Fruit fly (Drosophila melanogaster): Measurements from ENCODE around the gene CG32228.

Gene CG32228

dm6 chr3L:20247513-20248173 is 18.0 kb upstream of the CG32228 start, which contains the start of gene rdgC (continued):
- peak; percentile 84 for TF ChIP-seq GATAe (GFP tag; conservative IDR thresholded peaks at IDR 0.05)
- no peak for TF ChIP-seq inv (GFP tag; IDR thresholded peaks at IDR 0.05; ENCODE audit: partially characterized antibody)
- TF ChIP-seq Bgb (GFP tag; IDR thresholded peaks at IDR 0.05; ENCODE audit: partially characterized antibody): peak; percentile 11; the same call in 1 of the 2 replicates
- TF ChIP-seq jing (GFP tag; optimal IDR thresholded peaks at IDR 0.05): peak; percentile 93
- TF ChIP-seq slou (GFP tag; optimal IDR thresholded peaks at IDR 0.05): peak; percentile 92
- peak; percentile 95 for TF ChIP-seq ATbp (GFP tag; optimal IDR thresholded peaks at IDR 0.05)
- TF ChIP-seq knrl (GFP tag; IDR thresholded peaks at IDR 0.05; ENCODE audit: partially characterized antibody): no peak
- TF ChIP-seq CG16863 (GFP tag; optimal IDR thresholded peaks at IDR 0.05): peak; percentile 92
- TF ChIP-seq E2f2 (GFP tag; IDR thresholded peaks at IDR 0.05): peak; percentile 79
- TF ChIP-seq Rfx (GFP tag; IDR thresholded peaks at IDR 0.05): peak; percentile 98
- 0 out of 2 replicates have a peak, but pooled peaks have one; percentile 13 for TF ChIP-seq CG42726 (GFP tag; IDR thresholded peaks at IDR 0.05; ENCODE audit: partially characterized antibody)
- TF ChIP-seq gcm (GFP tag; optimal IDR thresholded peaks at IDR 0.05): peak; percentile 93
- TF ChIP-seq Hand (GFP tag; optimal IDR thresholded peaks at IDR 0.05): peak; percentile 94
- TF ChIP-seq dimm (GFP tag; IDR thresholded peaks at IDR 0.05): peak; percentile 77
- TF ChIP-seq CG18262 (tag; optimal IDR thresholded peaks at IDR 0.05): peak; percentile 92
- TF ChIP-seq Lhr (GFP tag; optimal IDR thresholded peaks at IDR 0.05): peak; percentile 70
- peak; percentile 78 for TF ChIP-seq aop (GFP tag; IDR thresholded peaks at IDR 0.05)
- TF ChIP-seq ap (GFP tag; IDR thresholded peaks at IDR 0.05): peak; percentile 94
- peak; percentile 96 for TF ChIP-seq Fer1 (GFP tag; optimal IDR thresholded peaks at IDR 0.05)
- peak; percentile 94 for TF ChIP-seq grau (tag; optimal IDR thresholded peaks at IDR 0.05)
- TF ChIP-seq amos (GFP tag; IDR thresholded peaks at IDR 0.05; ENCODE audit: partially characterized antibody): 0 out of 2 replicates have a peak, but pooled peaks have one; percentile 17
- peak; percentile 96 for TF ChIP-seq PHDP (tag; optimal IDR thresholded peaks at IDR 0.05)
- peak; percentile 95 for TF ChIP-seq CG32767 (GFP tag; IDR thresholded peaks at IDR 0.05)
- TF ChIP-seq gce (GFP tag; IDR thresholded peaks at IDR 0.05): peak; percentile 96
- TF ChIP-seq CG1792 (GFP tag; optimal IDR thresholded peaks at IDR 0.05): peak; percentile 95
- peak; percentile 76 for TF ChIP-seq da (GFP tag; optimal IDR thresholded peaks at IDR 0.05)
- peak; percentile 92 to 96 for TF ChIP-seq Pdp1 (GFP tag; optimal IDR thresholded peaks at IDR 0.05)
- peak; percentile 63 for TF ChIP-seq MESR4 (GFP tag; optimal IDR thresholded peaks at IDR 0.05)
- peak; percentile 81 for TF ChIP-seq CG11723 (GFP tag; optimal IDR thresholded peaks at IDR 0.05)
- TF ChIP-seq CG43689 (GFP tag; IDR thresholded peaks at IDR 0.05): peak; percentile 86
- peak; percentile 56 for TF ChIP-seq fd102C (GFP tag; optimal IDR thresholded peaks at IDR 0.05)
- peak; percentile 96 for TF ChIP-seq CG11695 (GFP tag; IDR thresholded peaks at IDR 0.05)
- peak; percentile 95 for TF ChIP-seq CG14050 (GFP tag; IDR thresholded peaks at IDR 0.05)
- TF ChIP-seq her (GFP tag; optimal IDR thresholded peaks at IDR 0.05): peak; percentile 92
- TF ChIP-seq CG34376 (GFP tag; optimal IDR thresholded peaks at IDR 0.05): peak; percentile 76
- peak; percentile 96 for TF ChIP-seq CG1647 (GFP tag; optimal IDR thresholded peaks at IDR 0.05)
- TF ChIP-seq Ravus (GFP tag; IDR thresholded peaks at IDR 0.05): peak; percentile 88
- TF ChIP-seq grn (GFP tag; optimal IDR thresholded peaks at IDR 0.05): peak; percentile 89
- peak; percentile 93 for TF ChIP-seq chm (GFP tag; IDR thresholded peaks at IDR 0.05)
- peak; percentile 83 for TF ChIP-seq CG17912 (GFP tag; optimal IDR thresholded peaks at IDR 0.05)
- TF ChIP-seq CG1603 (tag; optimal IDR thresholded peaks at IDR 0.05): peak; percentile 98
- TF ChIP-seq ewg (GFP tag; optimal IDR thresholded peaks at IDR 0.05): peak; percentile 96
- peak; percentile 89 for TF ChIP-seq wor (GFP tag; IDR thresholded peaks at IDR 0.05)
- peak; percentile 33 for TF ChIP-seq CG2202 (tag; optimal IDR thresholded peaks at IDR 0.05)
- peak; percentile 89 for TF ChIP-seq odd (GFP tag; optimal IDR thresholded peaks at IDR 0.05)
- TF ChIP-seq p53 (GFP tag; optimal IDR thresholded peaks at IDR 0.05): peak; percentile 89
- TF ChIP-seq CG31388 (GFP tag; optimal IDR thresholded peaks at IDR 0.05): peak; percentile 91
- peak; percentile 96 for TF ChIP-seq CG8924 (tag; optimal IDR thresholded peaks at IDR 0.05)
- peak; percentile 87 for TF ChIP-seq kah (GFP tag; optimal IDR thresholded peaks at IDR 0.05)
